Worm (Caenorhabditis elegans) whole organism, midembryonic: ENCODE data around the gene T05H10.1.

Experiments used
- T22C8.4 ChIP-seq: fragments of 200-800 bp; sonication (Bioruptor generic); IDR thresholded peaks from 2 replicates; pipeline ENCODE4 v1.3.6; 2022; ENCODE audit warnings: missing genetic modification characterization, missing compliant biosample characterization
- flt-1 ChIP-seq: fragments of 200-800 bp; sonication (Bioruptor generic); IDR thresholded peaks from 2 replicates; pipeline ENCODE4 v1.3.6; 2022; ENCODE audit warnings: missing genetic modification characterization, missing compliant biosample characterization
- med-1 ChIP-seq: sonication (generic microtip); optimal IDR thresholded peaks from 2 replicates; lab custom pipeline; 2017; ENCODE audit warnings: missing genetic modification characterization, mild to moderate bottlenecking, missing compliant biosample characterization, antibody characterized with exemption, missing genetic modification reagents; ENCODE audit not compliant: insufficient read depth
- tab-1 ChIP-seq: fragments of 200-800 bp; sonication (Bioruptor generic); IDR thresholded peaks from 2 replicates; pipeline ENCODE4 v1.3.6; 2022; ENCODE audit warnings: missing genetic modification characterization, missing compliant biosample characterization

ce11 chrII:8016167-8016566 is 26.2 kb upstream of the T05H10.1 start:
- TF ChIP-seq med-1 (GFP tag; lab: Kevin White, UChicago) (no peak), flt-1 (no peak), T22C8.4 (GFP tag; lab: Robert Waterston, UW) (no peak), tab-1 (GFP tag; lab: Robert Waterston, UW) (no peak)
